Worm (Caenorhabditis elegans) whole organism, L2 larva: ENCODE data around the gene ZK688.4.

Source experiments
- ama-1 ChIP-seq: fragments of 150-350 bp; optimal IDR thresholded peaks from 2 replicates; lab custom pipeline; 2018; ENCODE audit warnings: inconsistent platforms
- fos-1 ChIP-seq: fragments of 150-350 bp; optimal IDR thresholded peaks from 2 replicates; lab custom pipeline; 2014; ENCODE audit warnings: missing biosample characterization, missing genetic modification characterization
- lin-11 ChIP-seq: fragments of 150-350 bp; sonication (generic microtip); optimal IDR thresholded peaks from 2 replicates; lab custom pipeline; 2014; ENCODE audit warnings: missing biosample characterization, missing genetic modification characterization, inconsistent platforms, mixed read lengths
- unc-39 ChIP-seq: fragments of 150-350 bp; optimal IDR thresholded peaks from 2 replicates; lab custom pipeline; 2014; ENCODE audit warnings: missing biosample characterization, missing genetic modification characterization

ce11 chrIII:7925968-7926367 is 31.1 kb downstream of the ZK688.4 start:
- TF ChIP-seq fos-1 (tag; lab: Kevin White, UChicago) (no peak), ama-1 (lab: Kevin White, UChicago) (no peak), unc-39 (no peak), lin-11 (tag; lab: Kevin White, UChicago) (no peak)
